Worm (Caenorhabditis elegans): ENCODE results near the gene str-9.

DNA sequence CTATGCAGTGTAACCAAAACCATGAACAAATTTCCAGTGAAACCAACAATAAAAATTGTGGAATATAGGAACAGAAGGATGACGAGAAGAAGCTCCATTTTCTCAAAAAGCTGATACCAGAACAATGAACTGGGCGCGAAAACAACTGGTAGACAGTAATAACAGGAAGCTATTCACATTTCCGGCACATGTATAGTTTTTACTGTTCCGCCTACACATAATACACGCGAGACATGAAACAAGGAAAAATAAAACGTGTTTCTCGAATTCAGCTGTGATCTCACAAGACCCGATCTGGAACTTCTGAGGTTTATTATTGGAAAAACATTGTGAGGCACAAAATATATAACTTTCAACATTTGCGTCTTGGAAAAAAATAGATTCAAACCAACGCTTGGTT lies 51.0 kb downstream of the str-9 start, which contains the start of gene srsx-36:
- TF ChIP-seq unc-120 (tag; optimal IDR thresholded peaks at IDR 0.05; ENCODE audit: poor library complexity, severe bottlenecking) = no peak
- no peak for TF ChIP-seq ham-2 (GFP tag; optimal IDR thresholded peaks at IDR 0.05)
- no peak for TF ChIP-seq snpc-4 (tag; optimal IDR thresholded peaks at IDR 0.05)
- no peak for TF ChIP-seq pha-4 (tag; optimal IDR thresholded peaks at IDR 0.05)
- TF ChIP-seq unc-62 (GFP tag; optimal IDR thresholded peaks at IDR 0.05) = no peak
- TF ChIP-seq nhr-76 (tag; optimal IDR thresholded peaks at IDR 0.05) = no peak
- TF ChIP-seq nhr-28 (tag; optimal IDR thresholded peaks at IDR 0.05) = no peak
- TF ChIP-seq nhr-12 (tag; optimal IDR thresholded peaks at IDR 0.05) = no peak
- TF ChIP-seq mep-1 (tag; optimal IDR thresholded peaks at IDR 0.05) = no peak
- no peak for TF ChIP-seq ztf-11 (tag; optimal IDR thresholded peaks at IDR 0.05)
- no peak for TF ChIP-seq lin-13 (tag; optimal IDR thresholded peaks at IDR 0.05)
- no peak for TF ChIP-seq zip-8 (tag; optimal IDR thresholded peaks at IDR 0.05)
